Fruit fly (Drosophila melanogaster) whole organism, embryonic: ENCODE results near the gene alien.

Experiments used
- Bgb ChIP-seq: fragments of 200-800 bp; sonication (Bioruptor generic); IDR thresholded peaks from 2 replicates; pipeline ENCODE4 v1.3.6; 2022; ENCODE audit warnings: missing biosample characterization, missing genetic modification characterization; ENCODE audit not compliant: partially characterized antibody
- CG10321 ChIP-seq: fragments of 200-800 bp; sonication (Bioruptor generic); IDR thresholded peaks from 2 replicates; pipeline ENCODE4 v1.3.6; 2022; ENCODE audit warnings: missing biosample characterization, missing genetic modification characterization
- CG10431 ChIP-seq: fragments of 200-800 bp; sonication (Bioruptor generic); optimal IDR thresholded peaks from 3 replicates; lab custom pipeline; 2018; ENCODE audit warnings: missing biosample characterization, mild to moderate bottlenecking, missing genetic modification characterization
- CG10543 ChIP-seq: fragments of 200-800 bp; sonication (Bioruptor generic); optimal IDR thresholded peaks from 3 replicates; lab custom pipeline; 2017; ENCODE audit warnings: missing biosample characterization, mild to moderate bottlenecking, missing genetic modification characterization, moderate library complexity
- CG10654 ChIP-seq: fragments of 200-800 bp; sonication (Bioruptor generic); optimal IDR thresholded peaks from 2 replicates; lab custom pipeline; 2016; ENCODE audit warnings: missing biosample characterization, missing genetic modification characterization
- CG12236 ChIP-seq: fragments of 200-800 bp; sonication (Bioruptor generic); optimal IDR thresholded peaks from 2 replicates; lab custom pipeline; 2016; ENCODE audit warnings: missing biosample characterization, missing genetic modification characterization
- CG13296 ChIP-seq: fragments of 200-800 bp; sonication (Bioruptor generic); optimal IDR thresholded peaks from 3 replicates; lab custom pipeline; 2018; ENCODE audit warnings: missing biosample characterization, mild to moderate bottlenecking, missing genetic modification characterization
- CG13624 ChIP-seq: fragments of 200-800 bp; sonication (Bioruptor generic); optimal IDR thresholded peaks from 2 replicates; lab custom pipeline; 2016; ENCODE audit warnings: missing biosample characterization, missing genetic modification characterization
- CG15269 ChIP-seq: fragments of 200-800 bp; sonication (Bioruptor generic); optimal IDR thresholded peaks from 2 replicates; lab custom pipeline; 2018; ENCODE audit warnings: missing biosample characterization, mild to moderate bottlenecking, missing genetic modification characterization, moderate library complexity
- CG17829 ChIP-seq: fragments of 200-800 bp; optimal IDR thresholded peaks from 2 replicates; lab custom pipeline; 2019; ENCODE audit warnings: missing biosample characterization, mild to moderate bottlenecking, missing genetic modification characterization, moderate library complexity
- CG18011 ChIP-seq: fragments of 200-800 bp; sonication (Bioruptor generic); optimal IDR thresholded peaks from 2 replicates; lab custom pipeline; 2017; ENCODE audit warnings: missing biosample characterization, missing genetic modification characterization, mild to moderate bottlenecking, moderate library complexity, missing genotype
- CG3726 ChIP-seq: fragments of 200-800 bp; sonication (Bioruptor generic); IDR thresholded peaks from 3 replicates; pipeline ENCODE4, ENCODE4 v1.3.6; 2022; ENCODE audit warnings: missing biosample characterization, missing genetic modification characterization
- CG3995 ChIP-seq: fragments of 200-800 bp; sonication (Bioruptor generic); optimal IDR thresholded peaks from 3 replicates; lab custom pipeline; 2016; ENCODE audit warnings: missing biosample characterization, missing genetic modification characterization
- CG5245 ChIP-seq: fragments of 200-800 bp; sonication (Bioruptor generic); optimal IDR thresholded peaks from 3 replicates; lab custom pipeline; 2016; ENCODE audit warnings: missing biosample characterization, missing genetic modification characterization
- CG7372 ChIP-seq: fragments of 200-800 bp; sonication (Bioruptor generic); IDR thresholded peaks from 2 replicates; pipeline ENCODE4 v1.3.6; 2022; ENCODE audit warnings: missing biosample characterization, missing genetic modification characterization
- CG7963 ChIP-seq: fragments of 200-800 bp; sonication (Bioruptor generic); IDR thresholded peaks from 3 replicates; pipeline ENCODE4 v1.3.6; 2022; ENCODE audit warnings: missing biosample characterization, missing genetic modification characterization; ENCODE audit not compliant: partially characterized antibody
- CG8089 ChIP-seq: fragments of 200-800 bp; sonication (Bioruptor generic); optimal IDR thresholded peaks from 3 replicates; lab custom pipeline; 2016; ENCODE audit warnings: missing biosample characterization, missing genetic modification characterization
- CkIIα-i1 ChIP-seq: fragments of 200-800 bp; sonication (Bioruptor generic); IDR thresholded peaks from 2 replicates; pipeline ENCODE4 v1.3.6; 2022; ENCODE audit warnings: missing biosample characterization, missing genetic modification characterization
- Dbx ChIP-seq: fragments of 200-800 bp; sonication (Bioruptor generic); IDR thresholded peaks from 3 replicates; pipeline ENCODE4 v1.3.6; 2022; ENCODE audit warnings: missing biosample characterization, missing genetic modification characterization
- E2f1 ChIP-seq: fragments of 200-800 bp; sonication (Bioruptor generic); IDR thresholded peaks from 2 replicates; pipeline ENCODE4 v1.3.6; 2022; ENCODE audit warnings: missing biosample characterization, missing genetic modification characterization
- Ets97D ChIP-seq: fragments of 200-800 bp; sonication (Bioruptor generic); optimal IDR thresholded peaks from 3 replicates; lab custom pipeline; 2016; ENCODE audit warnings: missing biosample characterization, missing genetic modification characterization
- Gsc ChIP-seq: fragments of 200-800 bp; sonication (Bioruptor generic); IDR thresholded peaks from 2 replicates; pipeline ENCODE4 v1.3.6; 2022; ENCODE audit warnings: missing biosample characterization, missing genetic modification characterization
- Gug ChIP-seq: fragments of 200-800 bp; sonication (Bioruptor generic); IDR thresholded peaks from 4 replicates; pipeline ENCODE4 v1.3.6; 2022; ENCODE audit warnings: missing biosample characterization, missing genetic modification characterization
- Hand ChIP-seq: fragments of 200-800 bp; sonication (Bioruptor generic); optimal IDR thresholded peaks from 2 replicates; lab custom pipeline; 2017; ENCODE audit warnings: mild to moderate bottlenecking, missing biosample characterization, missing genetic modification reagents, missing genetic modification characterization
- Hr3 ChIP-seq: fragments of 200-800 bp; sonication (Bioruptor generic); optimal IDR thresholded peaks from 3 replicates; lab custom pipeline; 2016; ENCODE audit warnings: missing biosample characterization, missing genetic modification characterization
- Hr51 ChIP-seq, 2 experiments: fragments of 200-800 bp; sonication (Bioruptor generic); optimal IDR thresholded peaks; 2 replicates in 1 of 2; 3 replicates in 1 of 2; lab custom pipeline; 2016 to 2018; ENCODE audit warnings: missing biosample characterization in 2 of 2, missing genetic modification characterization in 2 of 2, mild to moderate bottlenecking in 1 of 2, moderate library complexity in 1 of 2
- Mad ChIP-seq: fragments of 200-800 bp; sonication (Bioruptor generic); optimal IDR thresholded peaks from 2 replicates; lab custom pipeline; 2016; ENCODE audit warnings: missing biosample characterization, missing genetic modification characterization
- Myb ChIP-seq: fragments of 200-800 bp; sonication (Bioruptor generic); optimal IDR thresholded peaks from 2 replicates; lab custom pipeline; 2016; ENCODE audit warnings: missing biosample characterization, missing genetic modification characterization
- NC2β ChIP-seq: fragments of 200-800 bp; sonication (Bioruptor generic); optimal IDR thresholded peaks from 2 replicates; lab custom pipeline; 2016; ENCODE audit warnings: missing biosample characterization, missing genetic modification characterization
- Opbp ChIP-seq: fragments of 200-800 bp; sonication (Bioruptor generic); IDR thresholded peaks from 3 replicates; pipeline ENCODE4 v1.3.6; 2022; ENCODE audit warnings: missing biosample characterization, missing genetic modification characterization; ENCODE audit not compliant: partially characterized antibody
- Sin3A ChIP-seq: fragments of >200 bp; optimal IDR thresholded peaks from 2 replicates; lab custom pipeline; 2018
- Ssrp ChIP-seq: fragments of 200-800 bp; sonication (Bioruptor generic); optimal IDR thresholded peaks from 2 replicates; lab custom pipeline; 2018; ENCODE audit warnings: missing biosample characterization, mild to moderate bottlenecking, missing genetic modification characterization, moderate library complexity
- ap ChIP-seq: fragments of 200-800 bp; sonication (Bioruptor generic); IDR thresholded peaks from 2 replicates; pipeline ENCODE4 v1.3.6; 2022; ENCODE audit warnings: missing biosample characterization, missing genetic modification characterization
- disco-r ChIP-seq: fragments of 200-800 bp; sonication (Bioruptor generic); optimal IDR thresholded peaks from 2 replicates; lab custom pipeline; 2016; ENCODE audit warnings: missing biosample characterization, missing genetic modification characterization
- fd3F ChIP-seq: fragments of 200-800 bp; sonication (Bioruptor generic); optimal IDR thresholded peaks from 2 replicates; lab custom pipeline; 2018; ENCODE audit warnings: missing biosample characterization, mild to moderate bottlenecking, missing genetic modification characterization, moderate library complexity
- ftz-f1 ChIP-seq: fragments of 200-800 bp; sonication (Bioruptor generic); optimal IDR thresholded peaks from 2 replicates; lab custom pipeline; 2016; ENCODE audit warnings: missing biosample characterization, missing genetic modification characterization
- hbn ChIP-seq: fragments of 200-800 bp; sonication (Bioruptor generic); IDR thresholded peaks from 2 replicates; pipeline ENCODE4 v1.3.6; 2022; ENCODE audit warnings: missing biosample characterization, missing genetic modification characterization; ENCODE audit not compliant: partially characterized antibody
- hkb ChIP-seq, 2 experiments: fragments of 200-800 bp in 1 of 2; fragments of >200 bp in 1 of 2; sonication (Bioruptor generic) in 1 of 2; IDR thresholded peaks in 1 of 2; optimal IDR thresholded peaks in 1 of 2; 2 replicates each; pipeline versions ENCODE4 v1.3.6 to Lab custom; 2017 to 2022; ENCODE audit warnings: missing biosample characterization in 1 of 2, missing genetic modification characterization in 1 of 2
- hth ChIP-seq: fragments of >200 bp; optimal IDR thresholded peaks from 2 replicates; lab custom pipeline; 2017; ENCODE audit warnings: inconsistent platforms
- kni ChIP-seq: fragments of 200-800 bp; sonication (Bioruptor generic); optimal IDR thresholded peaks from 3 replicates; lab custom pipeline; 2017; ENCODE audit warnings: mild to moderate bottlenecking, missing biosample characterization, missing genetic modification reagents, missing genetic modification characterization
- maf-S ChIP-seq: fragments of 200-800 bp; sonication (Bioruptor generic); optimal IDR thresholded peaks from 2 replicates; lab custom pipeline; 2016; ENCODE audit warnings: missing biosample characterization, missing genetic modification characterization
- pho ChIP-seq: fragments of 200-800 bp; sonication (Bioruptor generic); optimal IDR thresholded peaks from 2 replicates; lab custom pipeline; 2016; ENCODE audit warnings: missing biosample characterization, missing genetic modification characterization
- pros ChIP-seq: fragments of 200-800 bp; sonication (Bioruptor generic); optimal IDR thresholded peaks from 3 replicates; lab custom pipeline; 2019; ENCODE audit warnings: missing biosample characterization, mild to moderate bottlenecking, missing genetic modification characterization, moderate library complexity
- run ChIP-seq: fragments of 200-800 bp; sonication (Bioruptor generic); optimal IDR thresholded peaks from 3 replicates; lab custom pipeline; 2018; ENCODE audit warnings: missing biosample characterization, mild to moderate bottlenecking, missing genetic modification characterization
- sd ChIP-seq: fragments of 200-800 bp; sonication (Bioruptor generic); optimal IDR thresholded peaks from 3 replicates; lab custom pipeline; 2018; ENCODE audit warnings: missing biosample characterization, mild to moderate bottlenecking, missing genetic modification characterization, moderate library complexity
- sens ChIP-seq: fragments of 200-800 bp; sonication (Bioruptor generic); peaks from one replicate; lab custom pipeline; 2016; ENCODE audit warnings: missing biosample characterization, missing genetic modification characterization
- tin ChIP-seq: fragments of 200-800 bp; sonication (Bioruptor generic); optimal IDR thresholded peaks from 3 replicates; lab custom pipeline; 2016; ENCODE audit warnings: missing biosample characterization, missing genetic modification characterization
- tio ChIP-seq: fragments of 200-800 bp; sonication (Bioruptor generic); optimal IDR thresholded peaks from 2 replicates; lab custom pipeline; 2017; ENCODE audit warnings: missing biosample characterization, missing genetic modification characterization, inconsistent platforms
- ttk ChIP-seq: fragments of 200-800 bp; sonication (Bioruptor generic); IDR thresholded peaks from 2 replicates; pipeline ENCODE4 v2.1.2; 2022; ENCODE audit warnings: missing biosample characterization, missing genetic modification characterization
- unpg ChIP-seq: fragments of 200-800 bp; sonication (Bioruptor generic); optimal IDR thresholded peaks from 3 replicates; lab custom pipeline; 2018; ENCODE audit warnings: missing biosample characterization, mild to moderate bottlenecking, missing genetic modification characterization, moderate library complexity
- z ChIP-seq: fragments of 200-800 bp; sonication (Bioruptor generic); IDR thresholded peaks from 3 replicates; pipeline ENCODE4 v1.3.6; 2022; ENCODE audit warnings: missing biosample characterization, missing genetic modification characterization

alien gene

DNA sequence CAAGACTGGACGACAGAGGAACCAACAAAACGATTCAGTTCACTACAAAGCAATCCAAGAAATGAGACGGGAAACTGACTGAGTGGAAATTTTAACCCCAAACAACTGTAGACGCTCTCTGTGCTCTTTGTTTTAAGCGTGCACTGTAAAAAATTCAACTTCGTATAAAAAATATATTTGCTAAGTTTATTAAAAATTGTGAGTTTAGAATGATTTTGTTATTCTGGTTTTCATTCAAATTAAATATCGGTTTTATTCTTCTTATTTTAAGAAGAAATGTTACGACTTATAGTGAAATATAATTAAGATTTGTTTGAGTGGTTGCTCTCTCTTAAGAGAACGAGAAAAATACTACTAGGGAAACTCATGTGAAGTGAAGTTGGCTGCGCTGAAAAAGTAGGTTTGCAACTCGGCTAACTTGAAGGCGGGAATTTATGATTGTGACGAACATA lies 39.1 kb downstream of the alien start (continued):
- TF ChIP-seq pho (peak; percentile 92), sens (peak; percentile 100), CG10321 (GFP tag; lab: Robert Waterston, UW) (peak; percentile 83), maf-S (GFP tag; lab: Kevin White, UChicago) (peak; percentile 94), tin (GFP tag; lab: Kevin White, UChicago) (peak; percentile 93), fd3F (peak; percentile 83), Sin3A (lab: Kevin White, UChicago) (no peak), ttk (GFP tag; lab: Robert Waterston, UW) (peak; percentile 97), CG17829 (peak; percentile 96), Mad (GFP tag; lab: Kevin White, UChicago) (peak; percentile 84), ap (GFP tag; lab: Robert Waterston, UW) (peak; percentile 97), CG13296 (GFP tag; lab: Kevin White, UChicago) (peak; percentile 84), unpg (GFP tag; lab: Kevin White, UChicago) (peak; percentile 95), CG18011 (GFP tag; lab: Kevin White, UChicago) (peak; percentile 72), z (peak; percentile 92), CG12236 (GFP tag; lab: Kevin White, UChicago) (peak; percentile 93), tio (GFP tag; lab: Kevin White, UChicago) (peak; percentile 92), CG5245 (GFP tag; lab: Kevin White, UChicago) (peak; percentile 85), disco-r (GFP tag; lab: Kevin White, UChicago) (peak; percentile 68), CG7372 (GFP tag; lab: Robert Waterston, UW) (peak; percentile 91), CG8089 (GFP tag; lab: Kevin White, UChicago) (peak; percentile 85), pros (GFP tag; lab: Kevin White, UChicago) (peak; percentile 90), CG15269 (tag; lab: Kevin White, UChicago) (peak; percentile 90), hth (lab: Kevin White, UChicago) (no peak), kni (peak; percentile 45), hkb (optimal IDR thresholded peaks at IDR 0.05; lab: Kevin White, UChicago) (no peak), hkb (GFP tag; IDR thresholded peaks at IDR 0.05; lab: Robert Waterston, UW) (peak; percentile 100), NC2β (GFP tag; lab: Kevin White, UChicago) (peak; percentile 90), CG7963 (GFP tag; lab: Robert Waterston, UW) (no peak), Hand (peak; percentile 62), Dbx (GFP tag; lab: Robert Waterston, UW) (peak; percentile 98), Ets97D (GFP tag; lab: Kevin White, UChicago) (peak; percentile 96), CG10654 (GFP tag; lab: Kevin White, UChicago) (peak; percentile 90), Myb (peak; percentile 66), E2f1 (GFP tag; lab: Robert Waterston, UW) (peak; percentile 98), CG3995 (GFP tag; lab: Kevin White, UChicago) (peak; percentile 41), Ssrp (tag; lab: Kevin White, UChicago) (peak; percentile 97), Opbp (GFP tag; lab: Robert Waterston, UW) (peak; percentile 100), CkIIα-i1 (GFP tag; lab: Robert Waterston, UW) (peak; percentile 91; the same call in 1 of the 2 replicates), CG10431 (GFP tag; lab: Kevin White, UChicago) (peak; percentile 60), ftz-f1 (GFP tag; lab: Kevin White, UChicago) (peak; percentile 59), CG13624 (peak; percentile 88), Hr3 (peak; percentile 93), sd (peak; percentile 76), run (tag; lab: Kevin White, UChicago) (peak; percentile 98), CG3726 (GFP tag; lab: Robert Waterston, UW) (peak; percentile 96), Gsc (GFP tag; lab: Robert Waterston, UW) (no peak), Hr51 (GFP tag; optimal IDR thresholded peaks at IDR 0.05; lab: Kevin White, UChicago) (peak; percentile 90 to 98), CG10543 (peak; percentile 67), hbn (GFP tag; lab: Robert Waterston, UW) (no peak; the same call in 1 of the 2 replicates), Gug (GFP tag; lab: Robert Waterston, UW) (peak; percentile 91), Bgb (GFP tag; lab: Robert Waterston, UW) (peak; percentile 24; the same call in 1 of the 2 replicates)
